Worm (Caenorhabditis elegans) whole organism, L2 larva: Measurements from ENCODE around the gene C05C10.3.

Experiments
- C34F6.9 ChIP-seq: fragments of 150-350 bp; optimal IDR thresholded peaks from 2 replicates; lab custom pipeline; 2014; ENCODE audit warnings: missing biosample characterization, missing genetic modification characterization
- F13H6.1 ChIP-seq: sonication (generic microtip); optimal IDR thresholded peaks from 2 replicates; lab custom pipeline; 2016; ENCODE audit warnings: missing genetic modification characterization, missing compliant biosample characterization
- R02D3.7 ChIP-seq: fragments of 150-350 bp; optimal IDR thresholded peaks from 2 replicates; lab custom pipeline; 2014; ENCODE audit warnings: missing biosample characterization, missing genetic modification characterization
- Y55F3AM.14 ChIP-seq: fragments of 200-800 bp; sonication (Bioruptor generic); optimal IDR thresholded peaks from 2 replicates; lab custom pipeline; 2018; ENCODE audit warnings: mild to moderate bottlenecking, missing genetic modification characterization, missing compliant biosample characterization
- ZK546.5 ChIP-seq: sonication (generic microtip); optimal IDR thresholded peaks from 2 replicates; lab custom pipeline; 2017; ENCODE audit warnings: missing biosample characterization, missing genetic modification characterization
- alr-1 ChIP-seq: fragments of 150-350 bp; optimal IDR thresholded peaks from 2 replicates; lab custom pipeline; 2014; ENCODE audit warnings: missing biosample characterization, missing genetic modification characterization
- aly-2 ChIP-seq: fragments of 150-350 bp; optimal IDR thresholded peaks from 2 replicates; lab custom pipeline; 2014; ENCODE audit warnings: missing biosample characterization, missing genetic modification characterization
- ama-1 ChIP-seq: fragments of 150-350 bp; optimal IDR thresholded peaks from 2 replicates; lab custom pipeline; 2018; ENCODE audit warnings: inconsistent platforms
- blmp-1 ChIP-seq: sonication (generic microtip); optimal IDR thresholded peaks from 2 replicates; lab custom pipeline; 2017; ENCODE audit warnings: missing genetic modification characterization, mild to moderate bottlenecking, missing compliant biosample characterization, antibody characterized with exemption, moderate library complexity; ENCODE audit not compliant: insufficient read depth
- ceh-82 ChIP-seq: fragments of 150-350 bp; optimal IDR thresholded peaks from 2 replicates; lab custom pipeline; 2014; ENCODE audit warnings: missing biosample characterization, missing genetic modification characterization
- crh-2 ChIP-seq: sonication (generic microtip); optimal IDR thresholded peaks from 2 replicates; lab custom pipeline; 2017; ENCODE audit warnings: missing biosample characterization, missing genetic modification characterization
- dmd-4 ChIP-seq: sonication (generic microtip); optimal IDR thresholded peaks from 2 replicates; lab custom pipeline; 2017; ENCODE audit warnings: missing biosample characterization, missing genetic modification characterization
- elt-1 ChIP-seq: fragments of 150-350 bp; optimal IDR thresholded peaks from 2 replicates; lab custom pipeline; 2014; ENCODE audit warnings: missing biosample characterization, missing genetic modification characterization
- elt-3 ChIP-seq: sonication (generic microtip); optimal IDR thresholded peaks from 2 replicates; lab custom pipeline; 2017; ENCODE audit warnings: missing biosample characterization, missing genetic modification characterization
- gmeb-1 ChIP-seq: fragments of 150-350 bp; optimal IDR thresholded peaks from 2 replicates; lab custom pipeline; 2014; ENCODE audit warnings: missing biosample characterization, missing genetic modification characterization
- lin-11 ChIP-seq: fragments of 150-350 bp; sonication (generic microtip); optimal IDR thresholded peaks from 2 replicates; lab custom pipeline; 2014; ENCODE audit warnings: missing biosample characterization, missing genetic modification characterization, inconsistent platforms, mixed read lengths
- lin-13 ChIP-seq: fragments of 150-350 bp; optimal IDR thresholded peaks from 2 replicates; lab custom pipeline; 2014; ENCODE audit warnings: missing biosample characterization, missing genetic modification reagents, missing genetic modification characterization
- lsy-2 ChIP-seq, 2 experiments: fragments of 150-350 bp in 1 of 2; sonication (generic microtip) in 1 of 2; optimal IDR thresholded peaks; 2 replicates each; lab custom pipeline; 2014 to 2017; ENCODE audit warnings: missing biosample characterization in 2 of 2, missing genetic modification characterization in 2 of 2
- mab-5 ChIP-seq: fragments of 150-350 bp; optimal IDR thresholded peaks from 2 replicates; lab custom pipeline; 2014; ENCODE audit warnings: missing biosample characterization, missing genetic modification characterization
- mbf-1 ChIP-seq: sonication (generic microtip); optimal IDR thresholded peaks from 2 replicates; lab custom pipeline; 2017; ENCODE audit warnings: missing biosample characterization, missing genetic modification characterization
- nhr-10 ChIP-seq: sonication (generic microtip); optimal IDR thresholded peaks from 2 replicates; lab custom pipeline; 2017; ENCODE audit warnings: missing biosample characterization, missing genetic modification characterization
- nhr-11 ChIP-seq: fragments of 150-350 bp; optimal IDR thresholded peaks from 2 replicates; lab custom pipeline; 2014; ENCODE audit warnings: missing biosample characterization, missing genetic modification characterization
- nhr-12 ChIP-seq: fragments of 150-350 bp; optimal IDR thresholded peaks from 2 replicates; lab custom pipeline; 2014; ENCODE audit warnings: missing biosample characterization, missing genetic modification characterization
- nhr-23 ChIP-seq: fragments of 150-350 bp; optimal IDR thresholded peaks from 2 replicates; lab custom pipeline; 2014; ENCODE audit warnings: missing biosample characterization, missing genetic modification reagents, missing genetic modification characterization
- nhr-237 ChIP-seq: fragments of 150-350 bp; optimal IDR thresholded peaks from 2 replicates; lab custom pipeline; 2014; ENCODE audit warnings: missing biosample characterization, missing genetic modification characterization
- nhr-25 ChIP-seq: fragments of 150-350 bp; sonication (generic microtip); optimal IDR thresholded peaks from 3 replicates; lab custom pipeline; 2014; ENCODE audit warnings: missing biosample characterization, missing genetic modification characterization
- nhr-6 ChIP-seq: fragments of 150-350 bp; optimal IDR thresholded peaks from 2 replicates; lab custom pipeline; 2014; ENCODE audit warnings: missing biosample characterization, missing genetic modification characterization
- nhr-77 ChIP-seq: fragments of 150-350 bp; optimal IDR thresholded peaks from 2 replicates; lab custom pipeline; 2014; ENCODE audit warnings: missing biosample characterization, missing genetic modification characterization
- sem-4 ChIP-seq: fragments of 150-350 bp; optimal IDR thresholded peaks from 2 replicates; lab custom pipeline; 2014; ENCODE audit warnings: missing biosample characterization, missing genetic modification reagents, missing genetic modification characterization
- skn-1 ChIP-seq: sonication (generic microtip); optimal IDR thresholded peaks from 2 replicates; lab custom pipeline; 2017; ENCODE audit warnings: missing biosample characterization, missing genetic modification characterization
- sma-3 ChIP-seq: sonication (generic microtip); optimal IDR thresholded peaks from 2 replicates; lab custom pipeline; 2016; ENCODE audit warnings: missing genetic modification reagents, missing genetic modification characterization, missing compliant biosample characterization
- sma-9 ChIP-seq, 2 experiments: fragments of 150-350 bp in 1 of 2; sonication (generic microtip) in 1 of 2; optimal IDR thresholded peaks; 2 replicates each; lab custom pipeline; 2014 to 2016; ENCODE audit warnings: missing genetic modification characterization in 2 of 2, mild to moderate bottlenecking in 1 of 2, missing biosample characterization in 1 of 2, missing compliant biosample characterization in 1 of 2, missing genetic modification reagents in 1 of 2, moderate library complexity in 1 of 2
- snpc-4 ChIP-seq: fragments of 150-350 bp; optimal IDR thresholded peaks from 2 replicates; lab custom pipeline; 2014; ENCODE audit warnings: missing biosample characterization, missing genetic modification characterization
- unc-39 ChIP-seq: fragments of 150-350 bp; optimal IDR thresholded peaks from 2 replicates; lab custom pipeline; 2014; ENCODE audit warnings: missing biosample characterization, missing genetic modification characterization
- unc-55 ChIP-seq: fragments of 150-350 bp; sonication (generic microtip); optimal IDR thresholded peaks from 3 replicates; lab custom pipeline; 2014; ENCODE audit warnings: missing biosample characterization, missing genetic modification reagents, missing genetic modification characterization
- unc-62 ChIP-seq: fragments of 150-350 bp; optimal IDR thresholded peaks from 2 replicates; lab custom pipeline; 2014; ENCODE audit warnings: missing biosample characterization, missing genetic modification reagents, missing genetic modification characterization
- zag-1 ChIP-seq: fragments of 150-350 bp; optimal IDR thresholded peaks from 2 replicates; lab custom pipeline; 2014; ENCODE audit warnings: missing biosample characterization, missing genetic modification characterization
- ztf-1 ChIP-seq: fragments of 200-800 bp; sonication (Bioruptor generic); conservative IDR thresholded peaks from 2 replicates; pipeline ENCODE4 v1.3.6; 2022; ENCODE audit warnings: missing genetic modification characterization, missing compliant biosample characterization
- ztf-11 ChIP-seq: sonication (generic microtip); optimal IDR thresholded peaks from 2 replicates; lab custom pipeline; 2017; ENCODE audit warnings: missing biosample characterization, missing genetic modification characterization

C05C10.3 gene

DNA sequence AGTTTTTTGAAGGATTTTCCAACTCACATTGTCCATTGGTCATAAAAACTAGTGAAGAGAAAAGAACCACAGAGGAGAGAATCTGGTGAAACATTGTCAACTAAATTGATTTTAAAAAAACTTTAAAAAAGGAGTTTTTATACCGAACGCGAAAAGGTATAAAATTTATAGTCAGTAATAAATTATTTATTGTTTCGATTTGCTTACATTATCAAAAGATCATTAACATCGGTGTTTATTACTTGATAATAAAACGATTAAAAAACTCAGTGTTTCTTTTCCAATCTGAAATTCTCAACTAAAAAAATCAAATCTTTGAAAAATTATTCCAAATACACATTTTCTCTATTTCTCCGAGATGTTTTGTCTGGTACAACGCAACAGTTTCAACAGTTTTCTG is 20.5 kb downstream of the C05C10.3 start, which contains the start of gene F26C11.4:
Gene F26C11.4 (minus strand): TSS at position 101 of the 400 bp plus-strand sequence.
- TF ChIP-seq nhr-23 (no peak), elt-3 (tag; lab: Kevin White, UChicago) (no peak), dmd-4 (tag; lab: Kevin White, UChicago) (no peak), lin-13 (GFP tag; lab: Kevin White, UChicago) (no peak), skn-1 (no peak), elt-1 (tag; lab: Kevin White, UChicago) (no peak), ZK546.5 (no peak), Y55F3AM.14 (no peak), lin-11 (no peak)

DNA sequence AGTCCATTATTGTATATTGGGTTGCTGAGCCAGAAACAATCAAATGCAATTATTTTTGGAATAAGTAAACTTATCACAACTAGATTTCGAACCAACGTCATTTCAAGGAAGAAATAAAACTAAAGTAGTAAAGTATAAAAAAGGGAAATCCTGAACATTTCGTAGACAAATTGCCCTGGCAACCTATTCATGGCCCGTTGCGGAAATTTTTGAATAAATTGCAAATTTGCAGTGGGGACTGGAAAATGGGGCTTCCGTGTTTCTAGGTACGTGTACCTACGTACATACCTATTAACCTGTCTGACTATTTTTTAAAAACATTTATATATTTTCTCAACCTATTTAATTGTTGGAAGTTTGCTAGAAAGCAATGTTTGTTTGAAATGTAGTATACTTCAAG is 21.7 kb downstream of the C05C10.3 start, which contains the start of gene F26C11.3:
Gene F26C11.3 (minus strand): TSS at position 101 of the 400 bp plus-strand sequence.
- TF ChIP-seq alr-1 (no peak), mab-5 (no peak), snpc-4 (tag; lab: Kevin White, UChicago) (no peak), unc-39 (no peak), Y55F3AM.14 (no peak), nhr-77 (no peak), lsy-2 (tag; optimal IDR thresholded peaks at IDR 0.05; lab: Kevin White, UChicago) (no peak), ztf-1 (GFP tag; lab: Robert Waterston, UW) (no peak), elt-1 (tag; lab: Kevin White, UChicago) (no peak), R02D3.7 (tag; lab: Kevin White, UChicago) (no peak), unc-55 (no peak), sma-9 (GFP tag; optimal IDR thresholded peaks at IDR 0.05; lab: Kevin White, UChicago) (no peak), sma-9 (tag; optimal IDR thresholded peaks at IDR 0.05; lab: Kevin White, UChicago) (no peak), nhr-25 (tag; lab: Kevin White, UChicago) (no peak), ama-1 (lab: Kevin White, UChicago) (no peak), blmp-1 (tag; lab: Kevin White, UChicago) (no peak), nhr-11 (tag; lab: Kevin White, UChicago) (no peak)
- TF ChIP-seq, all 48 proteins: peak for 0

DNA sequence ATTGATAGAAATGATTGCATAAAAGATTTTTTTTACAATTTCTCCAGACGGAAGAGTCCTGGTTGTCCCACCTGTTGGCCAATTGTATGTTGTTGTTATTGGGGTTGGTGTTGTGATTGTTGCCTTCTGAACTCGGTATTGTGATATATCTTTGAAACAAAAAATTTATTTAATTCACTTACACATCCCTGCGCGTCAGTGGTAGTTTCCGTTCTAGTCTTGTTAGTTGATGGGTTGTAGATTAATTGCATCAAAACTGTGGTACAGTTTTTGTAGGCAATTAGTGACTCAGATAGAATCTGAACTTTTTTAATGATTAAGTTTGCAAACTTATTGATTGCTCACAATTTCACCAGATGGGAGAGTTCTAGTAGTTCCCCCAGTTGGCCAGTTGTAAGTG is 32.2 kb downstream of the C05C10.3 start:
- TF ChIP-seq ceh-82 (tag; lab: Kevin White, UChicago) (no peak), C34F6.9 (tag; lab: Kevin White, UChicago) (no peak), unc-55 (no peak), sem-4 (tag; lab: Kevin White, UChicago) (no peak), snpc-4 (tag; lab: Kevin White, UChicago) (no peak), ZK546.5 (no peak)

- no peak for TF ChIP-seq sem-4 (tag; lab: Kevin White, UChicago)
- TF ChIP-seq nhr-6 (tag; lab: Kevin White, UChicago), result no peak
- TF ChIP-seq nhr-237 (tag; lab: Kevin White, UChicago), result no peak
- no peak for TF ChIP-seq skn-1
- no peak for TF ChIP-seq nhr-12
- no peak for TF ChIP-seq nhr-10 (tag; lab: Kevin White, UChicago)
- no peak for TF ChIP-seq crh-2
- TF ChIP-seq ztf-1 (GFP tag; lab: Robert Waterston, UW), result no peak
- no peak for TF ChIP-seq R02D3.7 (tag; lab: Kevin White, UChicago)
- TF ChIP-seq Y55F3AM.14, result no peak
- TF ChIP-seq mab-5, result no peak
- TF ChIP-seq zag-1 (tag; lab: Kevin White, UChicago), result no peak
- no peak for TF ChIP-seq C34F6.9 (tag; lab: Kevin White, UChicago)
- TF ChIP-seq aly-2, result no peak
- no peak for TF ChIP-seq gmeb-1 (tag; lab: Kevin White, UChicago)
- no peak for TF ChIP-seq nhr-25 (tag; lab: Kevin White, UChicago)
- TF ChIP-seq ztf-11 (tag; lab: Kevin White, UChicago), result no peak
- no peak for TF ChIP-seq blmp-1 (tag; lab: Kevin White, UChicago)
- TF ChIP-seq ama-1 (lab: Kevin White, UChicago), result no peak
Observed at ce11 chrII:9900276-9900675, 36.4 kb downstream of the C05C10.3 start, which contains the start of gene unc-4. Gene unc-4 (minus strand): TSS chrII:9900376.

DNA sequence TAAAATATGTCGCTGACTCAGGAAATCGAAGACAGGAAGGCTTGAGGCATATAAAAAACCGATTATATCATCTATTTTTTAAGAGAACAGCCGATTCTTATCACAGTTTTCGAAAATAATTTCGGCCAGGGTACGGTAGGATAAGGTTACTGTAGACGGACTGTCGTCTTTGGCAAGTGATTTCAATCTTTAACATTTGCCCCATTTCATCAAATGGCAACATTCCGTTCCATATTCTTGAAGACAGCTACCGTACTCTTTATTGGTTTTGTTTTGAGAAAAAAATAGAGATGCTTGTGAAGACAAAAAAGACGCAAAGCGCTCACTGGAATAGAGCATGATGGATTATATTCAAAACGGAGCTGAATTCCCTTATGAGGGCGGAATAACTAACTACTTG is 37.9 kb downstream of the C05C10.3 start:
- TF ChIP-seq F13H6.1 (tag; lab: Kevin White, UChicago), result no peak
- TF ChIP-seq mbf-1 (tag; lab: Kevin White, UChicago), result no peak
- TF ChIP-seq unc-39, result no peak
- no peak for TF ChIP-seq ZK546.5
- TF ChIP-seq nhr-12, result no peak
- no peak for TF ChIP-seq nhr-6 (tag; lab: Kevin White, UChicago)
- TF ChIP-seq unc-62 (GFP tag; lab: Kevin White, UChicago), result no peak
- TF ChIP-seq lsy-2 (tag; optimal IDR thresholded peaks at IDR 0.05; lab: Kevin White, UChicago), result no peak
- no peak for TF ChIP-seq ztf-1 (GFP tag; lab: Robert Waterston, UW)
- no peak for TF ChIP-seq sma-3 (GFP tag; lab: Kevin White, UChicago)
- TF ChIP-seq crh-2, result no peak
- no peak for TF ChIP-seq C34F6.9 (tag; lab: Kevin White, UChicago)
- no peak for TF ChIP-seq sma-9 (GFP tag; optimal IDR thresholded peaks at IDR 0.05; lab: Kevin White, UChicago)
- TF ChIP-seq sma-9 (tag; optimal IDR thresholded peaks at IDR 0.05; lab: Kevin White, UChicago), result no peak
- TF ChIP-seq nhr-10 (tag; lab: Kevin White, UChicago), result no peak
